Worm (Caenorhabditis elegans): Measurements from ENCODE around the gene ceh-7.

ce11 chrII:8749084-8749483 is 45.5 kb upstream of the ceh-7 start:
- no peak for TF ChIP-seq nhr-20 (tag; optimal IDR thresholded peaks at IDR 0.05)
- TF ChIP-seq aly-2 (tag; optimal IDR thresholded peaks at IDR 0.05) = no peak
- TF ChIP-seq nhr-11 (tag; optimal IDR thresholded peaks at IDR 0.05) = no peak
